Fruit fly (Drosophila melanogaster) whole organism, embryonic: Measurements from ENCODE around the gene CG13063.

Source experiments
- B-H2 ChIP-seq: fragments of 200-800 bp; sonication (Bioruptor generic); optimal IDR thresholded peaks from 2 replicates; lab custom pipeline; 2018; ENCODE audit warnings: missing biosample characterization, mild to moderate bottlenecking, missing genetic modification characterization
- Blimp-1 ChIP-seq: fragments of 200-800 bp; sonication (Bioruptor generic); optimal IDR thresholded peaks from 3 replicates; lab custom pipeline; 2018; ENCODE audit warnings: missing biosample characterization, missing genetic modification characterization, mild to moderate bottlenecking, moderate library complexity, missing genetic modification reagents
- C15 ChIP-seq: fragments of 200-800 bp; sonication (Bioruptor generic); IDR thresholded peaks from 3 replicates; pipeline ENCODE4 v1.3.6; 2022; ENCODE audit warnings: missing biosample characterization, missing genetic modification characterization
- CG10267 ChIP-seq: fragments of 200-800 bp; sonication (Bioruptor generic); optimal IDR thresholded peaks from 2 replicates; lab custom pipeline; 2018; ENCODE audit warnings: missing biosample characterization, mild to moderate bottlenecking, missing genetic modification characterization, moderate library complexity
- CG10462 ChIP-seq: fragments of 200-800 bp; sonication (Bioruptor generic); optimal IDR thresholded peaks from 2 replicates; lab custom pipeline; 2016; ENCODE audit warnings: missing biosample characterization, missing genetic modification characterization
- CG11504 ChIP-seq: fragments of 200-800 bp; sonication (Bioruptor generic); optimal IDR thresholded peaks from 3 replicates; lab custom pipeline; 2019; ENCODE audit warnings: missing biosample characterization, mild to moderate bottlenecking, missing genetic modification characterization, moderate library complexity
- CG12219 ChIP-seq: fragments of 200-800 bp; sonication (Bioruptor generic); optimal IDR thresholded peaks from 3 replicates; lab custom pipeline; 2018; ENCODE audit warnings: missing biosample characterization, mild to moderate bottlenecking, missing genetic modification characterization
- CG12659 ChIP-seq: fragments of 200-800 bp; sonication (Bioruptor generic); optimal IDR thresholded peaks from 3 replicates; lab custom pipeline; 2017; ENCODE audit warnings: mild to moderate bottlenecking, missing biosample characterization, missing genetic modification reagents, missing genetic modification characterization
- CG12769 ChIP-seq: fragments of 200-800 bp; sonication (Bioruptor generic); optimal IDR thresholded peaks from 2 replicates; lab custom pipeline; 2019; ENCODE audit warnings: missing biosample characterization, mild to moderate bottlenecking, missing genetic modification characterization, moderate library complexity
- CG13775 ChIP-seq: fragments of 200-800 bp; sonication (Bioruptor generic); optimal IDR thresholded peaks from 3 replicates; lab custom pipeline; 2017; ENCODE audit warnings: missing biosample characterization, mild to moderate bottlenecking, missing genetic modification characterization
- CG14441 ChIP-seq: fragments of 200-800 bp; sonication (Bioruptor generic); IDR thresholded peaks from 2 replicates; pipeline ENCODE4 v1.3.6; 2022; ENCODE audit warnings: missing biosample characterization, missing genetic modification characterization
- CG15269 ChIP-seq: fragments of 200-800 bp; sonication (Bioruptor generic); optimal IDR thresholded peaks from 2 replicates; lab custom pipeline; 2018; ENCODE audit warnings: missing biosample characterization, mild to moderate bottlenecking, missing genetic modification characterization, moderate library complexity
- CG17359 ChIP-seq: fragments of 200-800 bp; sonication (Bioruptor generic); optimal IDR thresholded peaks from 3 replicates; lab custom pipeline; 2018; ENCODE audit warnings: missing biosample characterization, mild to moderate bottlenecking, missing genetic modification characterization, moderate library complexity
- CG30403 ChIP-seq: fragments of 200-800 bp; sonication (Bioruptor generic); optimal IDR thresholded peaks from 3 replicates; lab custom pipeline; 2016; ENCODE audit warnings: missing biosample characterization, missing genetic modification characterization
- CG32772 ChIP-seq: fragments of 200-800 bp; sonication (Bioruptor generic); IDR thresholded peaks from 2 replicates; pipeline ENCODE4 v1.3.6; 2022; ENCODE audit warnings: missing biosample characterization, missing genetic modification characterization
- CG6689 ChIP-seq: fragments of 200-800 bp; sonication (Bioruptor generic); IDR thresholded peaks from 2 replicates; pipeline ENCODE4 v1.3.6; 2022; ENCODE audit warnings: missing biosample characterization, missing genetic modification characterization
- CG8290 ChIP-seq, 3 experiments: fragments of 200-800 bp; sonication (Bioruptor generic); optimal IDR thresholded peaks; 2 replicates each; lab custom pipeline; 2016 to 2019; ENCODE audit warnings: missing biosample characterization in 3 of 3, missing genetic modification characterization in 3 of 3, mild to moderate bottlenecking in 2 of 3, moderate library complexity in 1 of 3
- CG9437 ChIP-seq: fragments of 200-800 bp; sonication (Bioruptor generic); optimal IDR thresholded peaks from 2 replicates; lab custom pipeline; 2018; ENCODE audit warnings: missing biosample characterization, mild to moderate bottlenecking, missing genetic modification characterization
- CG9876 ChIP-seq: fragments of 200-800 bp; sonication (Bioruptor generic); optimal IDR thresholded peaks from 2 replicates; lab custom pipeline; 2016; ENCODE audit warnings: missing biosample characterization, missing genetic modification characterization
- D19A ChIP-seq: fragments of 200-800 bp; optimal IDR thresholded peaks from 3 replicates; lab custom pipeline; 2019; ENCODE audit warnings: missing biosample characterization, mild to moderate bottlenecking, missing genetic modification characterization, moderate library complexity
- Doc2 ChIP-seq: fragments of 200-800 bp; sonication (Bioruptor generic); IDR thresholded peaks from 2 replicates; pipeline ENCODE4 v1.3.6; 2022; ENCODE audit warnings: missing biosample characterization, missing genetic modification characterization
- E2f2 ChIP-seq: fragments of 200-800 bp; sonication (Bioruptor generic); IDR thresholded peaks from 2 replicates; pipeline ENCODE4 v1.3.6; 2022; ENCODE audit warnings: missing biosample characterization, missing genetic modification characterization
- Eip74EF ChIP-seq, 2 experiments: fragments of 200-800 bp in 1 of 2; fragments of >200 bp in 1 of 2; sonication (Bioruptor generic) in 1 of 2; optimal IDR thresholded peaks; 2 replicates each; lab custom pipeline; 2017 to 2019; ENCODE audit warnings: missing biosample characterization in 2 of 2, missing genetic modification characterization in 2 of 2, mild to moderate bottlenecking in 1 of 2, moderate library complexity in 1 of 2
- HLH3B ChIP-seq: fragments of 200-800 bp; sonication (Bioruptor generic); IDR thresholded peaks from 2 replicates; pipeline ENCODE4 v1.3.6; 2022; ENCODE audit warnings: missing biosample characterization, missing genetic modification characterization
- Hr51 ChIP-seq, 2 experiments: fragments of 200-800 bp; sonication (Bioruptor generic); optimal IDR thresholded peaks; 2 replicates in 1 of 2; 3 replicates in 1 of 2; lab custom pipeline; 2016 to 2018; ENCODE audit warnings: missing biosample characterization in 2 of 2, missing genetic modification characterization in 2 of 2, mild to moderate bottlenecking in 1 of 2, moderate library complexity in 1 of 2
- Oli ChIP-seq: fragments of 200-800 bp; sonication (Bioruptor generic); optimal IDR thresholded peaks from 2 replicates; lab custom pipeline; 2018; ENCODE audit warnings: missing biosample characterization, mild to moderate bottlenecking, missing genetic modification characterization, moderate library complexity
- Xbp1 ChIP-seq: fragments of 200-800 bp; sonication (Bioruptor generic); optimal IDR thresholded peaks from 3 replicates; lab custom pipeline; 2016; ENCODE audit warnings: missing biosample characterization, mild to moderate bottlenecking, missing genetic modification characterization
- bsh ChIP-seq, 2 experiments: fragments of 200-800 bp; sonication (Bioruptor generic); optimal IDR thresholded peaks; 2 replicates each; lab custom pipeline; 2017 to 2018; ENCODE audit warnings: mild to moderate bottlenecking in 2 of 2, missing biosample characterization in 2 of 2, missing genetic modification characterization in 2 of 2, moderate library complexity in 1 of 2
- chinmo ChIP-seq: fragments of 200-800 bp; sonication (Bioruptor generic); IDR thresholded peaks from 4 replicates; pipeline ENCODE4 v1.3.6; 2022; ENCODE audit warnings: missing biosample characterization, missing genetic modification characterization; ENCODE audit not compliant: partially characterized antibody
- cwo ChIP-seq: fragments of 200-800 bp; sonication (Bioruptor generic); optimal IDR thresholded peaks from 3 replicates; lab custom pipeline; 2017; ENCODE audit warnings: missing biosample characterization, missing genetic modification characterization, mild to moderate bottlenecking, moderate library complexity, missing genetic modification reagents
- dmrt99B ChIP-seq: fragments of 200-800 bp; sonication (Bioruptor generic); optimal IDR thresholded peaks from 2 replicates; lab custom pipeline; 2018; ENCODE audit warnings: missing biosample characterization, mild to moderate bottlenecking, missing genetic modification characterization, moderate library complexity
- esg ChIP-seq: fragments of 200-800 bp; sonication (Bioruptor generic); conservative IDR thresholded peaks from 2 replicates; pipeline ENCODE4 v1.3.6; 2022; ENCODE audit warnings: missing biosample characterization, missing genetic modification characterization
- fd102C ChIP-seq: fragments of 200-800 bp; sonication (Bioruptor generic); optimal IDR thresholded peaks from 2 replicates; lab custom pipeline; 2018; ENCODE audit warnings: missing biosample characterization, mild to moderate bottlenecking, missing genetic modification characterization, moderate library complexity
- fd3F ChIP-seq: fragments of 200-800 bp; sonication (Bioruptor generic); optimal IDR thresholded peaks from 2 replicates; lab custom pipeline; 2018; ENCODE audit warnings: missing biosample characterization, mild to moderate bottlenecking, missing genetic modification characterization, moderate library complexity
- fd96Cb ChIP-seq: fragments of 200-800 bp; sonication (Bioruptor generic); optimal IDR thresholded peaks from 2 replicates; lab custom pipeline; 2018; ENCODE audit warnings: missing biosample characterization, mild to moderate bottlenecking, missing genetic modification characterization, moderate library complexity
- gem ChIP-seq: fragments of 200-800 bp; sonication (Bioruptor generic); optimal IDR thresholded peaks from 2 replicates; lab custom pipeline; 2019; ENCODE audit warnings: missing biosample characterization, mild to moderate bottlenecking, missing genetic modification characterization, moderate library complexity
- grau ChIP-seq: fragments of 200-800 bp; optimal IDR thresholded peaks from 3 replicates; lab custom pipeline; 2019; ENCODE audit warnings: missing biosample characterization, mild to moderate bottlenecking, missing genetic modification characterization, moderate library complexity
- her ChIP-seq: fragments of 200-800 bp; sonication (Bioruptor generic); optimal IDR thresholded peaks from 2 replicates; lab custom pipeline; 2016; ENCODE audit warnings: missing biosample characterization, missing genetic modification characterization
- kni ChIP-seq: fragments of 200-800 bp; sonication (Bioruptor generic); optimal IDR thresholded peaks from 3 replicates; lab custom pipeline; 2017; ENCODE audit warnings: mild to moderate bottlenecking, missing biosample characterization, missing genetic modification reagents, missing genetic modification characterization
- org-1 ChIP-seq: fragments of 200-800 bp; sonication (Bioruptor generic); optimal IDR thresholded peaks from 2 replicates; lab custom pipeline; 2017; ENCODE audit warnings: missing biosample characterization, missing genetic modification characterization
- pan ChIP-seq, 4 experiments: fragments of >200 bp in 3 of 4; fragments of 200-800 bp in 1 of 4; sonication (Bioruptor generic) in 1 of 4; optimal IDR thresholded peaks in 3 of 4; IDR thresholded peaks in 1 of 4; 2 replicates each; pipeline versions ENCODE4 v1.3.6 to Lab custom; 2017 to 2022; ENCODE audit warnings: missing biosample characterization in 2 of 4, missing genetic modification characterization in 2 of 4, mixed read lengths in 1 of 4
- ranshi ChIP-seq: fragments of 200-800 bp; sonication (Bioruptor generic); IDR thresholded peaks from 2 replicates; pipeline ENCODE4 v1.3.6; 2022; ENCODE audit warnings: missing biosample characterization, missing genetic modification characterization
- run ChIP-seq: fragments of 200-800 bp; sonication (Bioruptor generic); optimal IDR thresholded peaks from 3 replicates; lab custom pipeline; 2018; ENCODE audit warnings: missing biosample characterization, mild to moderate bottlenecking, missing genetic modification characterization
- sna ChIP-seq: fragments of 200-800 bp; sonication (Bioruptor generic); IDR thresholded peaks from 2 replicates; pipeline ENCODE4 v1.3.6; 2022; ENCODE audit warnings: missing biosample characterization, missing genetic modification characterization; ENCODE audit not compliant: partially characterized antibody
- tap ChIP-seq: fragments of 200-800 bp; optimal IDR thresholded peaks from 3 replicates; lab custom pipeline; 2019; ENCODE audit warnings: missing biosample characterization, mild to moderate bottlenecking, missing genetic modification characterization, moderate library complexity
- ttk ChIP-seq: fragments of 200-800 bp; sonication (Bioruptor generic); IDR thresholded peaks from 2 replicates; pipeline ENCODE4 v2.1.2; 2022; ENCODE audit warnings: missing biosample characterization, missing genetic modification characterization
- tx ChIP-seq: fragments of 200-800 bp; sonication (Bioruptor generic); optimal IDR thresholded peaks from 2 replicates; lab custom pipeline; 2016; ENCODE audit warnings: missing biosample characterization, missing genetic modification characterization

CG13063 gene

dm6 chr3L:16286258-16286657 lies 20.1 kb upstream of the CG13063 start (continued):
- TF ChIP-seq CG8290 (GFP tag; optimal IDR thresholded peaks at IDR 0.05; lab: Kevin White, UChicago) (no peak), CG8290 (tag; optimal IDR thresholded peaks at IDR 0.05; lab: Kevin White, UChicago) (peak in 1 of 2 experiments; percentile 46), cwo (GFP tag; lab: Kevin White, UChicago) (peak; percentile 79), CG12769 (tag; lab: Kevin White, UChicago) (peak; percentile 39), Doc2 (GFP tag; lab: Robert Waterston, UW) (no peak), ranshi (GFP tag; lab: Robert Waterston, UW) (peak; percentile 24; the same call in 1 of the 2 replicates), tap (tag; lab: Kevin White, UChicago) (peak; percentile 40), fd3F (peak; percentile 7), CG11504 (tag; lab: Kevin White, UChicago) (peak; percentile 68), CG14441 (GFP tag; lab: Robert Waterston, UW) (peak; percentile 57), gem (tag; lab: Kevin White, UChicago) (peak; percentile 56), bsh (GFP tag; optimal IDR thresholded peaks at IDR 0.05; lab: Kevin White, UChicago) (peak; percentile 12 to 16), org-1 (GFP tag; lab: Kevin White, UChicago) (no peak), CG10462 (GFP tag; lab: Kevin White, UChicago) (no peak), CG6689 (GFP tag; lab: Robert Waterston, UW) (0 out of 2 replicates have a peak, but pooled peaks have one; percentile 33), HLH3B (GFP tag; lab: Robert Waterston, UW) (peak; percentile 34; the same call in 1 of the 2 replicates), fd96Cb (tag; lab: Kevin White, UChicago) (peak; percentile 19), CG30403 (GFP tag; lab: Kevin White, UChicago) (peak; percentile 20), Xbp1 (GFP tag; lab: Kevin White, UChicago) (peak; percentile 10), her (no peak), D19A (peak; percentile 45), dmrt99B (peak; percentile 67), kni (GFP tag; lab: Kevin White, UChicago) (no peak), CG12219 (GFP tag; lab: Kevin White, UChicago) (peak; percentile 14), B-H2 (GFP tag; lab: Kevin White, UChicago) (no peak), CG17359 (tag; lab: Kevin White, UChicago) (peak; percentile 31), CG15269 (tag; lab: Kevin White, UChicago) (peak; percentile 64), chinmo (0 out of 4 replicates have a peak, but pooled peaks have one; percentile 47), C15 (GFP tag; lab: Robert Waterston, UW) (0 out of 3 replicates have a peak, but pooled peaks have one; percentile 15), CG9437 (GFP tag; lab: Kevin White, UChicago) (no peak), esg (peak; percentile 27; the same call in 1 of the 2 replicates), CG9876 (no peak), sna (GFP tag; lab: Robert Waterston, UW) (no peak), fd102C (GFP tag; lab: Kevin White, UChicago) (no peak), Hr51 (GFP tag; optimal IDR thresholded peaks at IDR 0.05; lab: Kevin White, UChicago) (peak in 1 of 2 experiments; percentile 67), CG10267 (tag; lab: Kevin White, UChicago) (no peak), grau (peak; percentile 35), Blimp-1 (peak; percentile 23), CG13775 (GFP tag; lab: Kevin White, UChicago) (no peak), ttk (GFP tag; lab: Robert Waterston, UW) (0 out of 2 replicates have a peak, but pooled peaks have one; percentile 5), run (tag; lab: Kevin White, UChicago) (peak; percentile 6), CG32772 (GFP tag; lab: Robert Waterston, UW) (0 out of 2 replicates have a peak, but pooled peaks have one; percentile 8), Oli (tag; lab: Kevin White, UChicago) (peak; percentile 44), pan (optimal IDR thresholded peaks at IDR 0.05; lab: Kevin White, UChicago) (no peak), pan (GFP tag; optimal IDR thresholded peaks at IDR 0.05 in 1 of 2, IDR thresholded peaks at IDR 0.05 in 1 of 2) (peak in 1 of 2 experiments; percentile 56), Eip74EF (GFP tag; optimal IDR thresholded peaks at IDR 0.05; lab: Kevin White, UChicago) (peak in 1 of 2 experiments; percentile 51), CG12659 (GFP tag; lab: Kevin White, UChicago) (peak; percentile 17), E2f2 (GFP tag; lab: Robert Waterston, UW) (0 out of 2 replicates have a peak, but pooled peaks have one; percentile 27), tx (GFP tag; lab: Kevin White, UChicago) (no peak)
